Worm (Caenorhabditis elegans) whole organism, L4 larva: ENCODE data around the gene his-71.

Experiments used
- D1046.2 ChIP-seq: fragments of 200-800 bp; sonication (Bioruptor generic); IDR thresholded peaks from 2 replicates; pipeline ENCODE4 v1.3.6; 2022; ENCODE audit warnings: missing genetic modification characterization, missing compliant biosample characterization
- F26F4.8 ChIP-seq: fragments of 200-800 bp; sonication (Bioruptor generic); conservative IDR thresholded peaks from 2 replicates; pipeline ENCODE4 v1.3.6; 2022; ENCODE audit warnings: missing genetic modification characterization, missing compliant biosample characterization
- F49E8.2 ChIP-seq: sonication (generic microtip); optimal IDR thresholded peaks from 2 replicates; lab custom pipeline; 2016; ENCODE audit warnings: missing compliant biosample characterization, mild to moderate bottlenecking, missing genetic modification characterization, borderline replicate concordance
- T20F7.1 ChIP-seq: fragments of 200-800 bp; sonication (Bioruptor generic); optimal IDR thresholded peaks from 2 replicates; lab custom pipeline; 2018; ENCODE audit warnings: mild to moderate bottlenecking, missing genetic modification characterization, missing compliant biosample characterization
- T26A8.4 ChIP-seq: fragments of 200-800 bp; sonication (Bioruptor generic); IDR thresholded peaks from 2 replicates; pipeline ENCODE4 v1.3.6; 2022; ENCODE audit warnings: missing genetic modification characterization, missing compliant biosample characterization
- Y75B8A.6 ChIP-seq: fragments of 200-800 bp; sonication (Bioruptor generic); IDR thresholded peaks from 2 replicates; pipeline ENCODE4 v1.3.6; 2022; ENCODE audit warnings: missing genetic modification reagents, missing genetic modification characterization, missing compliant biosample characterization
- aha-1 ChIP-seq: fragments of 150-350 bp; peaks from one replicate; lab custom pipeline; 2014; ENCODE audit warnings: missing biosample characterization, missing genetic modification characterization
- ama-1 ChIP-seq: fragments of 150-350 bp; optimal IDR thresholded peaks from 2 replicates; lab custom pipeline; 2014; ENCODE audit warnings: inconsistent platforms, mixed read lengths
- ceh-28 ChIP-seq: fragments of 150-350 bp; optimal IDR thresholded peaks from 2 replicates; lab custom pipeline; 2014; ENCODE audit warnings: missing biosample characterization, missing genetic modification reagents, missing genetic modification characterization
- ceh-32 ChIP-seq: sonication (generic microtip); optimal IDR thresholded peaks from 2 replicates; lab custom pipeline; 2016; ENCODE audit warnings: mild to moderate bottlenecking, missing genetic modification characterization, missing compliant biosample characterization; ENCODE audit not compliant: poor library complexity
- ctbp-1 ChIP-seq: fragments of 200-800 bp; sonication (Bioruptor generic); IDR thresholded peaks from 2 replicates; pipeline ENCODE4 v1.3.6; 2022; ENCODE audit warnings: missing genetic modification reagents, missing genetic modification characterization, missing compliant biosample characterization
- daf-16 ChIP-seq, 3 experiments: sonication (generic microtip); optimal IDR thresholded peaks; 2 replicates each; lab custom pipeline; 2016 to 2017; ENCODE audit warnings: missing genetic modification characterization in 3 of 3, missing genetic modification reagents in 3 of 3, mild to moderate bottlenecking in 2 of 3, missing compliant biosample characterization in 2 of 3, missing biosample characterization in 1 of 3, moderate library complexity in 1 of 3
- daf-19 ChIP-seq: fragments of 200-800 bp; sonication (Bioruptor generic); conservative IDR thresholded peaks from 2 replicates; pipeline ENCODE4 v1.3.6; 2022; ENCODE audit warnings: missing genetic modification characterization, missing compliant biosample characterization
- dmd-6 ChIP-seq: fragments of 200-800 bp; sonication (Bioruptor generic); IDR thresholded peaks from 2 replicates; pipeline ENCODE4 v1.3.6; 2022; ENCODE audit warnings: missing genetic modification reagents, missing genetic modification characterization, missing compliant biosample characterization
- dmd-8 ChIP-seq: fragments of 200-800 bp; sonication (Bioruptor generic); IDR thresholded peaks from 2 replicates; pipeline ENCODE4 v1.3.6; 2022; ENCODE audit warnings: missing genetic modification characterization, missing compliant biosample characterization
- dmd-9 ChIP-seq: fragments of 200-800 bp; sonication (Bioruptor generic); IDR thresholded peaks from 2 replicates; pipeline ENCODE4 v1.3.6; 2022; ENCODE audit warnings: missing genetic modification reagents, missing genetic modification characterization, missing compliant biosample characterization
- duxl-1 ChIP-seq: sonication (generic microtip); optimal IDR thresholded peaks from 2 replicates; lab custom pipeline; 2016; ENCODE audit warnings: mild to moderate bottlenecking, missing genetic modification characterization, moderate library complexity, missing compliant biosample characterization; ENCODE audit not compliant: poor library complexity
- dve-1 ChIP-seq: sonication (generic microtip); optimal IDR thresholded peaks from 2 replicates; lab custom pipeline; 2017; ENCODE audit warnings: antibody characterized with exemption, mild to moderate bottlenecking, missing genetic modification characterization, missing compliant biosample characterization; ENCODE audit not compliant: insufficient read depth
- fkh-10 ChIP-seq: fragments of 150-350 bp; optimal IDR thresholded peaks from 2 replicates; lab custom pipeline; 2014; ENCODE audit warnings: missing biosample characterization, missing genetic modification reagents, missing genetic modification characterization
- fos-1 ChIP-seq: fragments of 150-350 bp; optimal IDR thresholded peaks from 2 replicates; lab custom pipeline; 2014; ENCODE audit warnings: missing biosample characterization, missing genetic modification characterization
- hlh-11 ChIP-seq: fragments of 200-800 bp; sonication (Bioruptor generic); optimal IDR thresholded peaks from 2 replicates; lab custom pipeline; 2018; ENCODE audit warnings: mild to moderate bottlenecking, missing genetic modification characterization, missing compliant biosample characterization
- hlh-30 ChIP-seq: sonication (generic microtip); optimal IDR thresholded peaks from 2 replicates; lab custom pipeline; 2017; ENCODE audit warnings: antibody characterized with exemption, mild to moderate bottlenecking, missing genetic modification characterization, missing compliant biosample characterization; ENCODE audit not compliant: insufficient read depth
- lin-13 ChIP-seq: fragments of 150-350 bp; optimal IDR thresholded peaks from 2 replicates; lab custom pipeline; 2014; ENCODE audit warnings: missing biosample characterization, missing genetic modification reagents, missing genetic modification characterization
- lin-15B ChIP-seq: fragments of 150-350 bp; sonication (generic microtip); optimal IDR thresholded peaks from 3 replicates; lab custom pipeline; 2014; ENCODE audit warnings: missing biosample characterization, missing genetic modification characterization
- lin-39 ChIP-seq: fragments of 150-350 bp; optimal IDR thresholded peaks from 2 replicates; lab custom pipeline; 2014; ENCODE audit warnings: missing biosample characterization, missing genetic modification reagents, missing genetic modification characterization
- lir-3 ChIP-seq: sonication (generic microtip); optimal IDR thresholded peaks from 2 replicates; lab custom pipeline; 2016; ENCODE audit warnings: mild to moderate bottlenecking, missing genetic modification characterization, missing compliant biosample characterization
- lsy-2 ChIP-seq, 2 experiments: fragments of 150-350 bp in 1 of 2; sonication (generic microtip) in 1 of 2; optimal IDR thresholded peaks; 2 replicates each; lab custom pipeline; 2014 to 2017; ENCODE audit warnings: missing biosample characterization in 2 of 2, missing genetic modification characterization in 2 of 2
- mdl-1 ChIP-seq, 2 experiments: fragments of 150-350 bp in 1 of 2; sonication (generic microtip) in 1 of 2; optimal IDR thresholded peaks; 2 replicates each; lab custom pipeline; 2014 to 2017; ENCODE audit warnings: missing biosample characterization in 2 of 2, missing genetic modification characterization in 2 of 2
- mep-1 ChIP-seq: fragments of 150-350 bp; sonication (generic microtip); optimal IDR thresholded peaks from 3 replicates; lab custom pipeline; 2014; ENCODE audit warnings: missing biosample characterization, missing genetic modification characterization
- mes-2 ChIP-seq: sonication (generic microtip); optimal IDR thresholded peaks from 2 replicates; lab custom pipeline; 2016; ENCODE audit warnings: missing genotype, mild to moderate bottlenecking, missing genetic modification characterization, missing compliant biosample characterization; ENCODE audit not compliant: poor library complexity, severe bottlenecking
- mxl-2 ChIP-seq: fragments of 200-800 bp; sonication (Bioruptor generic); conservative IDR thresholded peaks from 2 replicates; pipeline ENCODE4 v1.3.6; 2022; ENCODE audit warnings: missing genetic modification reagents, missing genetic modification characterization, missing compliant biosample characterization
- mxl-3 ChIP-seq: fragments of 200-800 bp; sonication (Bioruptor generic); optimal IDR thresholded peaks from 2 replicates; lab custom pipeline; 2018; ENCODE audit warnings: mild to moderate bottlenecking, missing genetic modification characterization, missing compliant biosample characterization
- nhr-10 ChIP-seq: fragments of 150-350 bp; optimal IDR thresholded peaks from 2 replicates; lab custom pipeline; 2014; ENCODE audit warnings: missing biosample characterization, missing genetic modification characterization
- nhr-11 ChIP-seq: fragments of 150-350 bp; optimal IDR thresholded peaks from 2 replicates; lab custom pipeline; 2014; ENCODE audit warnings: missing biosample characterization, missing genetic modification characterization
- nhr-28 ChIP-seq: fragments of 150-350 bp; optimal IDR thresholded peaks from 2 replicates; lab custom pipeline; 2014; ENCODE audit warnings: missing biosample characterization, missing genetic modification characterization
- pha-4 ChIP-seq, 2 experiments: fragments of 150-350 bp in 1 of 2; fragments of 200-800 bp in 1 of 2; sonication (Bioruptor generic) in 1 of 2; IDR thresholded peaks in 1 of 2; optimal IDR thresholded peaks in 1 of 2; 2 replicates each; pipeline versions ENCODE4 v1.3.6 to Lab custom; 2014 to 2022; ENCODE audit warnings: missing genetic modification characterization in 2 of 2, missing genetic modification reagents in 2 of 2, missing biosample characterization in 1 of 2, missing compliant biosample characterization in 1 of 2
- pqm-1 ChIP-seq: sonication (generic microtip); optimal IDR thresholded peaks from 2 replicates; lab custom pipeline; 2017; ENCODE audit warnings: missing biosample characterization, missing genetic modification characterization
- rbr-2 ChIP-seq: sonication (generic microtip); optimal IDR thresholded peaks from 2 replicates; lab custom pipeline; 2016; ENCODE audit warnings: missing genotype, missing genetic modification characterization, missing compliant biosample characterization
- sdz-12 ChIP-seq: fragments of 200-800 bp; sonication (Bioruptor generic); optimal IDR thresholded peaks from 2 replicates; lab custom pipeline; 2018; ENCODE audit warnings: mild to moderate bottlenecking, missing genetic modification characterization, missing compliant biosample characterization
- tra-1 ChIP-seq: fragments of 200-800 bp; sonication (Bioruptor generic); IDR thresholded peaks from 2 replicates; pipeline ENCODE4 v1.3.6; 2022; ENCODE audit warnings: missing genetic modification reagents, missing genetic modification characterization, missing compliant biosample characterization
- zfp-3 ChIP-seq: fragments of 200-800 bp; sonication (Bioruptor generic); conservative IDR thresholded peaks from 2 replicates; pipeline ENCODE4 v1.3.6; 2022; ENCODE audit warnings: missing genetic modification reagents, missing genetic modification characterization, missing compliant biosample characterization
- zip-2 ChIP-seq: fragments of 150-350 bp; optimal IDR thresholded peaks from 2 replicates; lab custom pipeline; 2014; ENCODE audit warnings: missing biosample characterization, missing genetic modification characterization

The his-71 gene

ce11 chrX:7954328-7954727, 27.5 kb downstream of the his-71 start, which contains the start of gene dct-1:
dct-1 (plus strand) TSS chrX:7954354.
- TF ChIP-seq ctbp-1 (GFP tag; lab: Robert Waterston, UW) (no peak), daf-16 (GFP tag; optimal IDR thresholded peaks at IDR 0.05; lab: Kevin White, UChicago) (peak in 1 of 2 experiments; percentile 60), daf-16 (tag; optimal IDR thresholded peaks at IDR 0.05; lab: Kevin White, UChicago) (no peak), lsy-2 (tag; optimal IDR thresholded peaks at IDR 0.05; lab: Kevin White, UChicago) (no peak), mep-1 (tag; lab: Kevin White, UChicago) (peak; percentile 7), hlh-30 (peak; percentile 31), lin-39 (no peak), sdz-12 (GFP tag; lab: Kevin White, UChicago) (peak; percentile 17), hlh-11 (tag; lab: Kevin White, UChicago) (peak; percentile 57), aha-1 (tag; lab: Kevin White, UChicago) (peak; percentile 65), duxl-1 (no peak)

- TF ChIP-seq daf-16 (GFP tag; optimal IDR thresholded peaks at IDR 0.05; lab: Kevin White, UChicago) (peak in 1 of 2 experiments; percentile 35), daf-16 (tag; optimal IDR thresholded peaks at IDR 0.05; lab: Kevin White, UChicago) (peak; percentile 30), Y75B8A.6 (GFP tag; lab: Robert Waterston, UW) (no peak), pha-4 (GFP tag; IDR thresholded peaks at IDR 0.05; lab: Robert Waterston, UW) (no peak), pha-4 (tag; optimal IDR thresholded peaks at IDR 0.05; lab: Kevin White, UChicago) (peak; percentile 58)
These were observed 28.2 kb downstream of the his-71 start for ce11 chrX:7953695-7954094.

ce11 chrX:7953063-7953337, 28.9 kb downstream of the his-71 start:
- TF ChIP-seq mxl-2 (GFP tag; lab: Robert Waterston, UW) (no peak), aha-1 (tag; lab: Kevin White, UChicago) (peak; percentile 93), mxl-3 (GFP tag; lab: Kevin White, UChicago) (peak; percentile 8)

- TF ChIP-seq lsy-2 (tag; optimal IDR thresholded peaks at IDR 0.05; lab: Kevin White, UChicago) (peak in 1 of 2 experiments; percentile 54), mxl-3 (GFP tag; lab: Kevin White, UChicago) (peak; percentile 39), duxl-1 (no peak), zip-2 (no peak), pqm-1 (tag; lab: Kevin White, UChicago) (peak; percentile 2), lir-3 (tag; lab: Kevin White, UChicago) (no peak), fos-1 (tag; lab: Kevin White, UChicago) (no peak), dmd-9 (GFP tag; lab: Robert Waterston, UW) (0 out of 2 replicates have a peak, but pooled peaks have one; percentile 40), D1046.2 (GFP tag; lab: Robert Waterston, UW) (no peak), lin-13 (GFP tag; lab: Kevin White, UChicago) (no peak), lin-15B (tag; lab: Kevin White, UChicago) (no peak), zfp-3 (GFP tag; lab: Robert Waterston, UW) (no peak), ceh-32 (no peak), nhr-11 (peak; percentile 42), daf-19 (GFP tag; lab: Robert Waterston, UW) (no peak), ama-1 (lab: Kevin White, UChicago) (no peak), mes-2 (tag; lab: Kevin White, UChicago) (no peak), aha-1 (tag; lab: Kevin White, UChicago) (peak; percentile 99), nhr-10 (tag; lab: Kevin White, UChicago) (no peak), ceh-28 (tag; lab: Kevin White, UChicago) (no peak), dmd-8 (GFP tag; lab: Robert Waterston, UW) (no peak), dmd-6 (GFP tag; lab: Robert Waterston, UW) (peak; percentile 80), T20F7.1 (no peak), dve-1 (tag; lab: Kevin White, UChicago) (peak; percentile 75), F49E8.2 (tag; lab: Kevin White, UChicago) (no peak), rbr-2 (no peak), mdl-1 (tag; optimal IDR thresholded peaks at IDR 0.05; lab: Kevin White, UChicago) (peak in 1 of 2 experiments; percentile 15), nhr-28 (tag; lab: Kevin White, UChicago) (peak; percentile 47), fkh-10 (no peak), tra-1 (no peak; the same call in 1 of the 2 replicates), T26A8.4 (GFP tag; lab: Robert Waterston, UW) (0 out of 2 replicates have a peak, but pooled peaks have one; percentile 40), F26F4.8 (GFP tag; lab: Robert Waterston, UW) (no peak)
These were observed 29.4 kb downstream of the his-71 start for ce11 chrX:7952226-7953062.
